Fruit fly (Drosophila melanogaster): ENCODE data around the gene Wnt4.

Gene Wnt4

dm6 chr2L:7295924-7296323 is 19.0 kb upstream of the Wnt4 start (continued):
- TF ChIP-seq CG2120 (GFP tag; optimal IDR thresholded peaks at IDR 0.05) (no peak), lbe (GFP tag; optimal IDR thresholded peaks at IDR 0.05) (no peak), CG6683 (GFP tag; optimal IDR thresholded peaks at IDR 0.05) (no peak), stc (GFP tag; IDR thresholded peaks at IDR 0.05) (peak; percentile 43; the same call in 1 of the 2 replicates), CG13287 (GFP tag; IDR thresholded peaks at IDR 0.05; ENCODE audit: partially characterized antibody) (no peak), CG10654 (GFP tag; optimal IDR thresholded peaks at IDR 0.05) (peak; percentile 63), Med (GFP tag) (peak; percentile 71), CG14710 (tag; optimal IDR thresholded peaks at IDR 0.05) (peak; percentile 85), CG10267 (tag; optimal IDR thresholded peaks at IDR 0.05) (peak; percentile 80), CG12659 (GFP tag; optimal IDR thresholded peaks at IDR 0.05) (peak; percentile 49), zfh1 (GFP tag; IDR thresholded peaks at IDR 0.05) (peak; percentile 82), HLH54F (GFP tag; optimal IDR thresholded peaks at IDR 0.05) (peak; percentile 11), amos (GFP tag; IDR thresholded peaks at IDR 0.05; ENCODE audit: partially characterized antibody) (no peak; the same call in 1 of the 2 replicates), MTF-1 (GFP tag; optimal IDR thresholded peaks at IDR 0.05; ENCODE audit: borderline replicate concordance) (peak; percentile 49), CG13296 (GFP tag; optimal IDR thresholded peaks at IDR 0.05) (peak; percentile 18), CG4404 (GFP tag; IDR thresholded peaks at IDR 0.05) (peak; percentile 86), hth (optimal IDR thresholded peaks at IDR 0.05) (no peak), CG5180 (GFP tag; optimal IDR thresholded peaks at IDR 0.05) (peak; percentile 66), Dek (tag; optimal IDR thresholded peaks at IDR 0.05) (no peak), sna (GFP tag; IDR thresholded peaks at IDR 0.05; ENCODE audit: partially characterized antibody) (no peak), pb (GFP tag; optimal IDR thresholded peaks at IDR 0.05) (no peak), HLH4C (GFP tag; IDR thresholded peaks at IDR 0.05; ENCODE audit: partially characterized antibody) (no peak), CG10979 (tag; optimal IDR thresholded peaks at IDR 0.05) (peak; percentile 91), sc (optimal IDR thresholded peaks at IDR 0.05) (no peak), sc (GFP tag; optimal IDR thresholded peaks at IDR 0.05) (peak; percentile 66), Ets97D (GFP tag; optimal IDR thresholded peaks at IDR 0.05) (no peak), CG4820 (GFP tag; optimal IDR thresholded peaks at IDR 0.05) (peak; percentile 81), stwl (tag; optimal IDR thresholded peaks at IDR 0.05) (peak; percentile 12), mam (GFP tag; optimal IDR thresholded peaks at IDR 0.05) (peak; percentile 9), CG1832 (GFP tag; optimal IDR thresholded peaks at IDR 0.05) (no peak), btn (GFP tag; optimal IDR thresholded peaks at IDR 0.05) (peak; percentile 29), CG4328 (GFP tag; optimal IDR thresholded peaks at IDR 0.05) (peak; percentile 21), Hsf (GFP tag; optimal IDR thresholded peaks at IDR 0.05) (peak; percentile 67), CG6175 (GFP tag; IDR thresholded peaks at IDR 0.05) (no peak), gt (GFP tag; IDR thresholded peaks at IDR 0.05) (peak; percentile 50), Adf1 (GFP tag; IDR thresholded peaks at IDR 0.05) (no peak), Abd-B (GFP tag; optimal IDR thresholded peaks at IDR 0.05) (peak; percentile 75), CG17829 (tag; optimal IDR thresholded peaks at IDR 0.05) (peak; percentile 87), tll (GFP tag; optimal IDR thresholded peaks at IDR 0.05) (peak in 1 of 2 experiments; percentile 3), tna (GFP tag; IDR thresholded peaks at IDR 0.05; ENCODE audit: partially characterized antibody) (no peak), CG18262 (tag; optimal IDR thresholded peaks at IDR 0.05) (peak; percentile 91), CG2202 (tag; optimal IDR thresholded peaks at IDR 0.05) (peak; percentile 78), dm (GFP tag; optimal IDR thresholded peaks at IDR 0.05) (no peak), Lpt (GFP tag; optimal IDR thresholded peaks at IDR 0.05) (no peak), CG12155 (GFP tag; optimal IDR thresholded peaks at IDR 0.05) (peak; percentile 28), CG11696 (GFP tag; IDR thresholded peaks at IDR 0.05) (peak; percentile 42; the same call in 1 of the 2 replicates), zen2 (GFP tag; IDR thresholded peaks at IDR 0.05; ENCODE audit: partially characterized antibody) (no peak), Deaf1 (tag; optimal IDR thresholded peaks at IDR 0.05) (peak; percentile 35), CG17385 (GFP tag; optimal IDR thresholded peaks at IDR 0.05) (peak; percentile 66), inv (GFP tag; IDR thresholded peaks at IDR 0.05; ENCODE audit: partially characterized antibody) (no peak)

Measured in whole organism, embryonic.